Worm (Caenorhabditis elegans) whole organism, early embryonic: ENCODE results near the gene ogr-2.
A peak's percentile ranks its signal among the peaks of the same experiment; 100 is the strongest.

Experiments used
- B0310.2 ChIP-seq: sonication (generic microtip); optimal IDR thresholded peaks from 2 replicates; lab custom pipeline; 2016; ENCODE audit warnings: mild to moderate bottlenecking, missing genetic modification characterization, missing compliant biosample characterization
- F13C5.2 ChIP-seq: sonication (generic microtip); optimal IDR thresholded peaks from 2 replicates; lab custom pipeline; 2017; ENCODE audit warnings: mild to moderate bottlenecking, missing genetic modification characterization, inconsistent platforms, missing compliant biosample characterization
- ama-1 ChIP-seq: fragments of 150-350 bp; optimal IDR thresholded peaks from 2 replicates; lab custom pipeline; 2014
- ceh-13 ChIP-seq: fragments of 200-800 bp; sonication (Bioruptor generic); optimal IDR thresholded peaks from 2 replicates; lab custom pipeline; 2018; ENCODE audit warnings: mild to moderate bottlenecking, missing genetic modification characterization, missing compliant biosample characterization
- ceh-36 ChIP-seq: sonication (generic microtip); optimal IDR thresholded peaks from 2 replicates; lab custom pipeline; 2016; ENCODE audit warnings: missing genetic modification characterization, inconsistent platforms, missing compliant biosample characterization
- ets-7 ChIP-seq: sonication (generic microtip); optimal IDR thresholded peaks from 2 replicates; lab custom pipeline; 2016; ENCODE audit warnings: missing genotype, missing genetic modification characterization, missing compliant biosample characterization
- flt-1 ChIP-seq: fragments of 200-800 bp; sonication (Bioruptor generic); IDR thresholded peaks from 2 replicates; pipeline ENCODE4 v1.3.6; 2022; ENCODE audit warnings: missing genetic modification characterization, missing compliant biosample characterization
- hmbx-1 ChIP-seq: sonication (generic microtip); optimal IDR thresholded peaks from 2 replicates; lab custom pipeline; 2016; ENCODE audit warnings: mild to moderate bottlenecking, missing genetic modification characterization, missing compliant biosample characterization
- hmg-4 ChIP-seq: fragments of 200-800 bp; sonication (Bioruptor generic); optimal IDR thresholded peaks from 2 replicates; lab custom pipeline; 2018; ENCODE audit warnings: mild to moderate bottlenecking, missing genetic modification characterization, missing compliant biosample characterization
- hnd-1 ChIP-seq: sonication (generic microtip); optimal IDR thresholded peaks from 2 replicates; lab custom pipeline; 2016; ENCODE audit warnings: missing genetic modification characterization, missing compliant biosample characterization
- pes-1 ChIP-seq: fragments of 200-800 bp; sonication (Bioruptor generic); IDR thresholded peaks from 2 replicates; pipeline ENCODE4 v1.3.6; 2022; ENCODE audit warnings: missing genetic modification reagents, missing genetic modification characterization, missing compliant biosample characterization
- scrt-1 ChIP-seq: fragments of 200-800 bp; sonication (Bioruptor generic); IDR thresholded peaks from 2 replicates; pipeline ENCODE4 v1.3.6; 2022; ENCODE audit warnings: missing genetic modification characterization, missing compliant biosample characterization
- sea-1 ChIP-seq: fragments of 200-800 bp; sonication (Bioruptor generic); conservative IDR thresholded peaks from 2 replicates; pipeline ENCODE4 v1.3.6; 2022; ENCODE audit warnings: missing genetic modification characterization, missing compliant biosample characterization
- tbx-11 ChIP-seq: fragments of 200-800 bp; sonication (Bioruptor generic); IDR thresholded peaks from 2 replicates; pipeline ENCODE4 v1.3.6; 2022; ENCODE audit warnings: missing genetic modification characterization, missing compliant biosample characterization
- tbx-37 ChIP-seq: fragments of 200-800 bp; sonication (Bioruptor generic); conservative IDR thresholded peaks from 2 replicates; pipeline ENCODE4 v1.3.6; 2022; ENCODE audit warnings: missing genetic modification reagents, missing genetic modification characterization, missing compliant biosample characterization
- tra-4 ChIP-seq: sonication (generic microtip); optimal IDR thresholded peaks from 2 replicates; lab custom pipeline; 2017; ENCODE audit warnings: missing genetic modification characterization, missing compliant biosample characterization

The ogr-2 gene

ce11 chrII:10073986-10074385, 33.1 kb downstream of the ogr-2 start:
- no peak for TF ChIP-seq tbx-37 (GFP tag; lab: Robert Waterston, UW)

- peak; percentile 67 for TF ChIP-seq hmg-4 (GFP tag; lab: Kevin White, UChicago)
- peak; percentile 29 for TF ChIP-seq B0310.2 (tag; lab: Kevin White, UChicago)
- TF ChIP-seq pes-1 (GFP tag; lab: Robert Waterston, UW): peak; percentile 49; the same call in 1 of the 2 replicates
- no peak for TF ChIP-seq ceh-36
- no peak for TF ChIP-seq ama-1 (lab: Kevin White, UChicago)
These were observed 34.9 kb downstream of the ogr-2 start for ce11 chrII:10075794-10076193.

ce11 chrII:10084482-10084881, 43.5 kb downstream of the ogr-2 start:
- TF ChIP-seq hmg-4 (GFP tag; lab: Kevin White, UChicago) (no peak), sea-1 (GFP tag; lab: Robert Waterston, UW) (no peak), ceh-36 (no peak), pes-1 (GFP tag; lab: Robert Waterston, UW) (no peak), hnd-1 (tag; lab: Kevin White, UChicago) (no peak), scrt-1 (GFP tag; lab: Robert Waterston, UW) (no peak), hmbx-1 (no peak), tbx-11 (no peak), B0310.2 (tag; lab: Kevin White, UChicago) (no peak), ama-1 (lab: Kevin White, UChicago) (no peak), ceh-13 (GFP tag; lab: Kevin White, UChicago) (no peak), tbx-37 (GFP tag; lab: Robert Waterston, UW) (no peak), flt-1 (GFP tag; lab: Robert Waterston, UW) (no peak), ets-7 (tag; lab: Kevin White, UChicago) (no peak), tra-4 (tag; lab: Kevin White, UChicago) (no peak), F13C5.2 (tag; lab: Kevin White, UChicago) (no peak)
